Worm (Caenorhabditis elegans): ENCODE data around the gene srg-3.

ce11 chrIII:6287195-6287594 is 17.0 kb upstream of the srg-3 start, which contains the start of gene F47D12.6:
- no peak for TF ChIP-seq lin-39 (tag; optimal IDR thresholded peaks at IDR 0.05)
- TF ChIP-seq unc-62 (GFP tag; optimal IDR thresholded peaks at IDR 0.05), result no peak
- TF ChIP-seq ceh-16 (tag; optimal IDR thresholded peaks at IDR 0.05), result no peak
- TF ChIP-seq ceh-28 (tag; optimal IDR thresholded peaks at IDR 0.05), result no peak
- no peak for TF ChIP-seq nhr-28 (tag; optimal IDR thresholded peaks at IDR 0.05)
- no peak for TF ChIP-seq pha-4 (tag; optimal IDR thresholded peaks at IDR 0.05)
- no peak for TF ChIP-seq ZK546.5 (tag; optimal IDR thresholded peaks at IDR 0.05)
- no peak for TF ChIP-seq zag-1 (tag; optimal IDR thresholded peaks at IDR 0.05)
- no peak for TF ChIP-seq nhr-76 (tag; optimal IDR thresholded peaks at IDR 0.05)
- no peak for TF ChIP-seq fos-1 (tag; optimal IDR thresholded peaks at IDR 0.05)
- no peak for TF ChIP-seq elt-1 (tag; optimal IDR thresholded peaks at IDR 0.05)
- TF ChIP-seq ztf-11 (tag; optimal IDR thresholded peaks at IDR 0.05), result no peak
- TF ChIP-seq ama-1 (optimal IDR thresholded peaks at IDR 0.05), result no peak
- no peak for TF ChIP-seq aly-2 (tag; optimal IDR thresholded peaks at IDR 0.05)
